Worm (Caenorhabditis elegans) whole organism, L2 larva: ENCODE measurements around the gene F57B9.8.
A peak's percentile ranks its signal among the peaks of the same experiment; 100 is the strongest.

Source experiments
- R02D3.7 ChIP-seq: fragments of 150-350 bp; optimal IDR thresholded peaks from 2 replicates; lab custom pipeline; 2014; ENCODE audit warnings: missing biosample characterization, missing genetic modification characterization
- ceh-16 ChIP-seq: fragments of 150-350 bp; optimal IDR thresholded peaks from 2 replicates; lab custom pipeline; 2014; ENCODE audit warnings: missing biosample characterization, missing genetic modification characterization
- ceh-82 ChIP-seq: fragments of 150-350 bp; optimal IDR thresholded peaks from 2 replicates; lab custom pipeline; 2014; ENCODE audit warnings: missing biosample characterization, missing genetic modification characterization
- lsy-2 ChIP-seq, 2 experiments: fragments of 150-350 bp in 1 of 2; sonication (generic microtip) in 1 of 2; optimal IDR thresholded peaks; 2 replicates each; lab custom pipeline; 2014 to 2017; ENCODE audit warnings: missing biosample characterization in 2 of 2, missing genetic modification characterization in 2 of 2
- nhr-21 ChIP-seq: fragments of 150-350 bp; optimal IDR thresholded peaks from 2 replicates; lab custom pipeline; 2014; ENCODE audit warnings: missing biosample characterization, missing genetic modification characterization
- nhr-237 ChIP-seq: fragments of 150-350 bp; optimal IDR thresholded peaks from 2 replicates; lab custom pipeline; 2014; ENCODE audit warnings: missing biosample characterization, missing genetic modification characterization
- nhr-6 ChIP-seq: fragments of 150-350 bp; optimal IDR thresholded peaks from 2 replicates; lab custom pipeline; 2014; ENCODE audit warnings: missing biosample characterization, missing genetic modification characterization
- nhr-77 ChIP-seq: fragments of 150-350 bp; optimal IDR thresholded peaks from 2 replicates; lab custom pipeline; 2014; ENCODE audit warnings: missing biosample characterization, missing genetic modification characterization
- sem-4 ChIP-seq: fragments of 150-350 bp; optimal IDR thresholded peaks from 2 replicates; lab custom pipeline; 2014; ENCODE audit warnings: missing biosample characterization, missing genetic modification reagents, missing genetic modification characterization
- skn-1 ChIP-seq: sonication (generic microtip); optimal IDR thresholded peaks from 2 replicates; lab custom pipeline; 2017; ENCODE audit warnings: missing biosample characterization, missing genetic modification characterization
- snpc-4 ChIP-seq: fragments of 150-350 bp; optimal IDR thresholded peaks from 2 replicates; lab custom pipeline; 2014; ENCODE audit warnings: missing biosample characterization, missing genetic modification characterization
- zag-1 ChIP-seq: fragments of 150-350 bp; optimal IDR thresholded peaks from 2 replicates; lab custom pipeline; 2014; ENCODE audit warnings: missing biosample characterization, missing genetic modification characterization

ce11 chrIII:6973682-6974081, 38.6 kb upstream of the F57B9.8 start, which contains the start of gene F31E3.2:
- TF ChIP-seq nhr-237 (tag; lab: Kevin White, UChicago) (no peak), lsy-2 (tag; optimal IDR thresholded peaks at IDR 0.05; lab: Kevin White, UChicago) (peak in 1 of 2 experiments; percentile 27), nhr-6 (no peak), snpc-4 (no peak), sem-4 (tag; lab: Kevin White, UChicago) (no peak), nhr-77 (no peak), R02D3.7 (tag; lab: Kevin White, UChicago) (no peak), nhr-21 (no peak), zag-1 (tag; lab: Kevin White, UChicago) (no peak), ceh-82 (tag; lab: Kevin White, UChicago) (no peak), skn-1 (no peak), ceh-16 (tag; lab: Kevin White, UChicago) (no peak)
